Worm (Caenorhabditis elegans) whole organism, L2 larva: ENCODE measurements around the gene glo-4.

Experiments
- C34F6.9 ChIP-seq: fragments of 150-350 bp; optimal IDR thresholded peaks from 2 replicates; lab custom pipeline; 2014; ENCODE audit warnings: missing biosample characterization, missing genetic modification characterization
- F13H6.1 ChIP-seq: sonication (generic microtip); optimal IDR thresholded peaks from 2 replicates; lab custom pipeline; 2016; ENCODE audit warnings: missing genetic modification characterization, missing compliant biosample characterization
- Y55F3AM.14 ChIP-seq: fragments of 200-800 bp; sonication (Bioruptor generic); optimal IDR thresholded peaks from 2 replicates; lab custom pipeline; 2018; ENCODE audit warnings: mild to moderate bottlenecking, missing genetic modification characterization, missing compliant biosample characterization
- ama-1 ChIP-seq: fragments of 150-350 bp; optimal IDR thresholded peaks from 2 replicates; lab custom pipeline; 2018; ENCODE audit warnings: inconsistent platforms
- ceh-82 ChIP-seq: fragments of 150-350 bp; optimal IDR thresholded peaks from 2 replicates; lab custom pipeline; 2014; ENCODE audit warnings: missing biosample characterization, missing genetic modification characterization
- crh-2 ChIP-seq: sonication (generic microtip); optimal IDR thresholded peaks from 2 replicates; lab custom pipeline; 2017; ENCODE audit warnings: missing biosample characterization, missing genetic modification characterization
- dmd-4 ChIP-seq: sonication (generic microtip); optimal IDR thresholded peaks from 2 replicates; lab custom pipeline; 2017; ENCODE audit warnings: missing biosample characterization, missing genetic modification characterization
- elt-1 ChIP-seq: fragments of 150-350 bp; optimal IDR thresholded peaks from 2 replicates; lab custom pipeline; 2014; ENCODE audit warnings: missing biosample characterization, missing genetic modification characterization
- elt-3 ChIP-seq: sonication (generic microtip); optimal IDR thresholded peaks from 2 replicates; lab custom pipeline; 2017; ENCODE audit warnings: missing biosample characterization, missing genetic modification characterization
- fos-1 ChIP-seq: fragments of 150-350 bp; optimal IDR thresholded peaks from 2 replicates; lab custom pipeline; 2014; ENCODE audit warnings: missing biosample characterization, missing genetic modification characterization
- gmeb-1 ChIP-seq: fragments of 150-350 bp; optimal IDR thresholded peaks from 2 replicates; lab custom pipeline; 2014; ENCODE audit warnings: missing biosample characterization, missing genetic modification characterization
- lin-13 ChIP-seq: fragments of 150-350 bp; optimal IDR thresholded peaks from 2 replicates; lab custom pipeline; 2014; ENCODE audit warnings: missing biosample characterization, missing genetic modification reagents, missing genetic modification characterization
- lsy-2 ChIP-seq, 2 experiments: fragments of 150-350 bp in 1 of 2; sonication (generic microtip) in 1 of 2; optimal IDR thresholded peaks; 2 replicates each; lab custom pipeline; 2014 to 2017; ENCODE audit warnings: missing biosample characterization in 2 of 2, missing genetic modification characterization in 2 of 2
- mab-5 ChIP-seq: fragments of 150-350 bp; optimal IDR thresholded peaks from 2 replicates; lab custom pipeline; 2014; ENCODE audit warnings: missing biosample characterization, missing genetic modification characterization
- mbf-1 ChIP-seq: sonication (generic microtip); optimal IDR thresholded peaks from 2 replicates; lab custom pipeline; 2017; ENCODE audit warnings: missing biosample characterization, missing genetic modification characterization
- mdl-1 ChIP-seq, 2 experiments: fragments of 150-350 bp in 1 of 2; sonication (generic microtip) in 1 of 2; optimal IDR thresholded peaks; 2 replicates each; lab custom pipeline; 2017; ENCODE audit warnings: missing biosample characterization in 2 of 2, missing genetic modification characterization in 2 of 2
- nhr-10 ChIP-seq: sonication (generic microtip); optimal IDR thresholded peaks from 2 replicates; lab custom pipeline; 2017; ENCODE audit warnings: missing biosample characterization, missing genetic modification characterization
- nhr-11 ChIP-seq: fragments of 150-350 bp; optimal IDR thresholded peaks from 2 replicates; lab custom pipeline; 2014; ENCODE audit warnings: missing biosample characterization, missing genetic modification characterization
- nhr-129 ChIP-seq: fragments of 150-350 bp; optimal IDR thresholded peaks from 2 replicates; lab custom pipeline; 2014; ENCODE audit warnings: missing biosample characterization, missing genetic modification characterization
- nhr-21 ChIP-seq: fragments of 150-350 bp; optimal IDR thresholded peaks from 2 replicates; lab custom pipeline; 2014; ENCODE audit warnings: missing biosample characterization, missing genetic modification characterization
- nhr-23 ChIP-seq: fragments of 150-350 bp; optimal IDR thresholded peaks from 2 replicates; lab custom pipeline; 2014; ENCODE audit warnings: missing biosample characterization, missing genetic modification reagents, missing genetic modification characterization
- nhr-25 ChIP-seq: fragments of 150-350 bp; sonication (generic microtip); optimal IDR thresholded peaks from 3 replicates; lab custom pipeline; 2014; ENCODE audit warnings: missing biosample characterization, missing genetic modification characterization
- nhr-6 ChIP-seq: fragments of 150-350 bp; optimal IDR thresholded peaks from 2 replicates; lab custom pipeline; 2014; ENCODE audit warnings: missing biosample characterization, missing genetic modification characterization
- nhr-77 ChIP-seq: fragments of 150-350 bp; optimal IDR thresholded peaks from 2 replicates; lab custom pipeline; 2014; ENCODE audit warnings: missing biosample characterization, missing genetic modification characterization
- sem-4 ChIP-seq: fragments of 150-350 bp; optimal IDR thresholded peaks from 2 replicates; lab custom pipeline; 2014; ENCODE audit warnings: missing biosample characterization, missing genetic modification reagents, missing genetic modification characterization
- sma-3 ChIP-seq: sonication (generic microtip); optimal IDR thresholded peaks from 2 replicates; lab custom pipeline; 2016; ENCODE audit warnings: missing genetic modification reagents, missing genetic modification characterization, missing compliant biosample characterization
- sma-9 ChIP-seq, 2 experiments: fragments of 150-350 bp in 1 of 2; sonication (generic microtip) in 1 of 2; optimal IDR thresholded peaks; 2 replicates each; lab custom pipeline; 2014 to 2016; ENCODE audit warnings: missing genetic modification characterization in 2 of 2, mild to moderate bottlenecking in 1 of 2, missing biosample characterization in 1 of 2, missing compliant biosample characterization in 1 of 2, missing genetic modification reagents in 1 of 2, moderate library complexity in 1 of 2
- snpc-4 ChIP-seq: fragments of 150-350 bp; optimal IDR thresholded peaks from 2 replicates; lab custom pipeline; 2014; ENCODE audit warnings: missing biosample characterization, missing genetic modification characterization
- unc-55 ChIP-seq: fragments of 150-350 bp; sonication (generic microtip); optimal IDR thresholded peaks from 3 replicates; lab custom pipeline; 2014; ENCODE audit warnings: missing biosample characterization, missing genetic modification reagents, missing genetic modification characterization
- unc-62 ChIP-seq: fragments of 150-350 bp; optimal IDR thresholded peaks from 2 replicates; lab custom pipeline; 2014; ENCODE audit warnings: missing biosample characterization, missing genetic modification reagents, missing genetic modification characterization
- ztf-1 ChIP-seq: fragments of 200-800 bp; sonication (Bioruptor generic); conservative IDR thresholded peaks from 2 replicates; pipeline ENCODE4 v1.3.6; 2022; ENCODE audit warnings: missing genetic modification characterization, missing compliant biosample characterization
- ztf-11 ChIP-seq: sonication (generic microtip); optimal IDR thresholded peaks from 2 replicates; lab custom pipeline; 2017; ENCODE audit warnings: missing biosample characterization, missing genetic modification characterization
- ztf-4 ChIP-seq: fragments of 150-350 bp; optimal IDR thresholded peaks from 2 replicates; lab custom pipeline; 2014; ENCODE audit warnings: missing biosample characterization, missing genetic modification characterization

glo-4 gene

ce11 chrV:9218214-9218613 is 24.8 kb downstream of the glo-4 start:
- TF ChIP-seq sma-9 (GFP tag; optimal IDR thresholded peaks at IDR 0.05; lab: Kevin White, UChicago) (peak; percentile 38), sma-9 (tag; optimal IDR thresholded peaks at IDR 0.05; lab: Kevin White, UChicago) (no peak), elt-1 (tag; lab: Kevin White, UChicago) (no peak), nhr-23 (tag; lab: Kevin White, UChicago) (peak; percentile 45), sma-3 (GFP tag; lab: Kevin White, UChicago) (no peak), mab-5 (peak; percentile 72), crh-2 (tag; lab: Kevin White, UChicago) (peak; percentile 8), unc-55 (peak; percentile 48)

- TF ChIP-seq unc-55 (no peak), mdl-1 (tag; optimal IDR thresholded peaks at IDR 0.05; lab: Kevin White, UChicago) (no peak), nhr-10 (tag; lab: Kevin White, UChicago) (no peak), lin-13 (GFP tag; lab: Kevin White, UChicago) (no peak), ztf-11 (tag; lab: Kevin White, UChicago) (no peak), mbf-1 (no peak), Y55F3AM.14 (GFP tag; lab: Kevin White, UChicago) (no peak), nhr-21 (no peak), elt-1 (tag; lab: Kevin White, UChicago) (no peak), elt-3 (tag; lab: Kevin White, UChicago) (no peak), nhr-77 (tag; lab: Kevin White, UChicago) (no peak)
Observed at ce11 chrV:9217158-9217557, 25.9 kb downstream of the glo-4 start, which contains the start of gene pacs-1. Gene pacs-1 (minus strand): TSS chrV:9217258.

ce11 chrV:9213554-9213953 is 29.5 kb downstream of the glo-4 start, which contains the start of gene mdt-27:
Gene mdt-27 (minus strand): TSS chrV:9213654.
- no peak for TF ChIP-seq lsy-2 (tag; optimal IDR thresholded peaks at IDR 0.05; lab: Kevin White, UChicago)
- no peak for TF ChIP-seq ztf-1
- TF ChIP-seq dmd-4: no peak
- no peak for TF ChIP-seq unc-55
- TF ChIP-seq nhr-11 (tag; lab: Kevin White, UChicago): no peak
- no peak for TF ChIP-seq crh-2 (tag; lab: Kevin White, UChicago)
- no peak for TF ChIP-seq unc-62
- TF ChIP-seq ceh-82 (tag; lab: Kevin White, UChicago): no peak
- TF ChIP-seq ztf-11 (tag; lab: Kevin White, UChicago): no peak
- no peak for TF ChIP-seq ama-1 (lab: Kevin White, UChicago)
- TF ChIP-seq mbf-1: no peak
- TF ChIP-seq Y55F3AM.14 (GFP tag; lab: Kevin White, UChicago): no peak
- TF ChIP-seq C34F6.9 (tag; lab: Kevin White, UChicago): no peak
- TF ChIP-seq nhr-21: no peak
- TF ChIP-seq, all 48 proteins: peak for 0

ce11 chrV:9212499-9212898 is 30.5 kb downstream of the glo-4 start:
- peak; percentile 91 for TF ChIP-seq unc-55
- TF ChIP-seq crh-2 (tag; lab: Kevin White, UChicago): peak; percentile 77
- TF ChIP-seq C34F6.9 (tag; lab: Kevin White, UChicago): peak; percentile 89
- TF ChIP-seq nhr-6 (tag; lab: Kevin White, UChicago): peak; percentile 29
- peak; percentile 16 for TF ChIP-seq sma-3 (GFP tag; lab: Kevin White, UChicago)
- peak; percentile 47 for TF ChIP-seq gmeb-1
- peak; percentile 80 for TF ChIP-seq nhr-129 (tag; lab: Kevin White, UChicago)
- peak; percentile 55 for TF ChIP-seq lin-13 (GFP tag; lab: Kevin White, UChicago)
- TF ChIP-seq fos-1 (tag; lab: Kevin White, UChicago): peak; percentile 92
- peak in 1 of 2 experiments; percentile 27 for TF ChIP-seq mdl-1 (tag; optimal IDR thresholded peaks at IDR 0.05; lab: Kevin White, UChicago)
- TF ChIP-seq ztf-4 (tag; lab: Kevin White, UChicago): no peak
- peak; percentile 30 for TF ChIP-seq nhr-21
- TF ChIP-seq lsy-2 (tag; optimal IDR thresholded peaks at IDR 0.05; lab: Kevin White, UChicago): peak in 1 of 2 experiments; percentile 82
- TF ChIP-seq nhr-77 (tag; lab: Kevin White, UChicago): no peak
- TF ChIP-seq unc-62: no peak
- TF ChIP-seq sem-4 (tag; lab: Kevin White, UChicago): no peak
- TF ChIP-seq dmd-4: no peak
- peak; percentile 21 for TF ChIP-seq F13H6.1 (tag; lab: Kevin White, UChicago)
- no peak for TF ChIP-seq elt-1 (tag; lab: Kevin White, UChicago)
- peak; percentile 18 for TF ChIP-seq snpc-4 (tag; lab: Kevin White, UChicago)
- peak; percentile 51 for TF ChIP-seq sma-9 (GFP tag; optimal IDR thresholded peaks at IDR 0.05; lab: Kevin White, UChicago)
- no peak for TF ChIP-seq sma-9 (tag; optimal IDR thresholded peaks at IDR 0.05; lab: Kevin White, UChicago)

ce11 chrV:9208878-9209277 is 34.1 kb downstream of the glo-4 start:
- peak; percentile 18 for TF ChIP-seq F13H6.1 (tag; lab: Kevin White, UChicago)
- TF ChIP-seq lin-13 (GFP tag; lab: Kevin White, UChicago): no peak
- peak; percentile 48 for TF ChIP-seq unc-55
- no peak for TF ChIP-seq nhr-25
- peak; percentile 12 for TF ChIP-seq C34F6.9 (tag; lab: Kevin White, UChicago)
- no peak for TF ChIP-seq ama-1 (lab: Kevin White, UChicago)
